Worm (Caenorhabditis elegans): Measurements from ENCODE around the gene ZC190.4.

DNA sequence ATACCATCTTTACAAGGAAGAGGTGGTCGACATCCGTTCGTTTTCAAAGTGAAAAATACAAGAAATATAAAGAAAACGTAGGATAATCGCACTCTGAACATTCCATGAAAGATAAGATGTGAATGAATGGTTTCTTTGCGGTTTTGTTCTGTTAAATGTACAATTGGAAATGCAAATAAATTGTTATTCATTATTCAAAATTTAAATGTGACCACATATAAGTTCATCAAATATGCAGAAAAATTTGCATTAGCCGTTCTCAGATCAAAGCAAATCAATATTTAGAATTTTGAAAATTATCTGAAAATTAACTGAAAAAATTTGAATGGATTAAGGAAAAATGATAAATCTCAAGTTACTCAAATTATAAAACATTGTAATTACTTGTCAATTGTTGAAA lies 46.0 kb downstream of the ZC190.4 start, which contains the start of gene ZC178.2:
- TF ChIP-seq fos-1 (tag; optimal IDR thresholded peaks at IDR 0.05) (no peak), dmd-4 (tag; optimal IDR thresholded peaks at IDR 0.05) (no peak), aly-2 (tag; optimal IDR thresholded peaks at IDR 0.05) (no peak), alr-1 (tag; optimal IDR thresholded peaks at IDR 0.05) (no peak), nhr-23 (tag; optimal IDR thresholded peaks at IDR 0.05) (no peak), lsy-2 (tag; optimal IDR thresholded peaks at IDR 0.05) (no peak), nhr-11 (tag; optimal IDR thresholded peaks at IDR 0.05) (no peak), ZK546.5 (tag; optimal IDR thresholded peaks at IDR 0.05) (no peak), nhr-129 (tag; optimal IDR thresholded peaks at IDR 0.05) (no peak), ceh-82 (tag; optimal IDR thresholded peaks at IDR 0.05) (no peak), mab-5 (tag; optimal IDR thresholded peaks at IDR 0.05) (no peak), F13H6.1 (tag; optimal IDR thresholded peaks at IDR 0.05) (no peak)
